Worm (Caenorhabditis elegans) whole organism, L4/young adult: ENCODE results near the gene sqst-2.
"Not testable (repeated sequence)": the region's sequence is repeated elsewhere in the genome, so short reads cannot be mapped to it uniquely, and the experiment has no call there.

Source experiments
- W03F9.2 ChIP-seq: fragments of 150-350 bp; optimal IDR thresholded peaks from 2 replicates; lab custom pipeline; 2014; ENCODE audit warnings: missing biosample characterization, missing genetic modification characterization
- dao-5 ChIP-seq: sonication (generic microtip); optimal IDR thresholded peaks from 2 replicates; lab custom pipeline; 2016; ENCODE audit warnings: missing genotype, missing genetic modification characterization, moderate library complexity, missing compliant biosample characterization
- him-1 ChIP-seq: sonication (generic microtip); optimal IDR thresholded peaks from 2 replicates; lab custom pipeline; 2016; ENCODE audit warnings: missing genotype, missing genetic modification reagents, missing genetic modification characterization, missing compliant biosample characterization

The sqst-2 gene

ce11 chrIV:7328918-7329317 lies at the start of gene sqst-2:
Gene sqst-2, minus strand, starts transcription at chrIV:7328975.
- TF ChIP-seq dao-5 (no peak), him-1 (tag; lab: Kevin White, UChicago) (no peak), W03F9.2 (tag; lab: Kevin White, UChicago) (no peak)

ce11 chrIV:7376511-7376910 lies 47.7 kb upstream of the sqst-2 start, which contains the start of gene T12B3.2:
Gene T12B3.2, plus strand, starts transcription at chrIV:7376811.
- TF ChIP-seq him-1 (tag; lab: Kevin White, UChicago) (no peak), W03F9.2 (tag; lab: Kevin White, UChicago) (no peak), dao-5 (no peak)

ce11 chrIV:7374847-7375246 lies 46.1 kb upstream of the sqst-2 start, which contains the start of gene T12B3.3:
Gene T12B3.3, plus strand, starts transcription at chrIV:7375147.
- TF ChIP-seq him-1 (tag; lab: Kevin White, UChicago); W03F9.2 (tag; lab: Kevin White, UChicago); dao-5: not testable (repeated sequence)

- not testable (repeated sequence) for TF ChIP-seq dao-5; him-1 (tag; lab: Kevin White, UChicago); W03F9.2 (tag; lab: Kevin White, UChicago)
These were observed 36.2 kb upstream of the sqst-2 start, which contains the start of gene Y40C5A.4 for ce11 chrIV:7365011-7365410. Gene Y40C5A.4, minus strand, starts transcription at chrIV:7365111.

ce11 chrIV:7346751-7347150 lies 18.0 kb upstream of the sqst-2 start, which contains the start of gene daf-42:
Gene daf-42, minus strand, starts transcription at chrIV:7346851.
- no peak for TF ChIP-seq W03F9.2 (tag; lab: Kevin White, UChicago)
- TF ChIP-seq dao-5: no peak
- no peak for TF ChIP-seq him-1 (tag; lab: Kevin White, UChicago)

ce11 chrIV:7344020-7344419 lies 15.2 kb upstream of the sqst-2 start:
- TF ChIP-seq W03F9.2 (tag; lab: Kevin White, UChicago) (no peak), dao-5 (no peak), him-1 (tag; lab: Kevin White, UChicago) (no peak)

ce11 chrIV:7342144-7342543 lies 13.4 kb upstream of the sqst-2 start:
- no peak for TF ChIP-seq him-1 (tag; lab: Kevin White, UChicago)
- TF ChIP-seq dao-5: no peak
- no peak for TF ChIP-seq W03F9.2 (tag; lab: Kevin White, UChicago)

ce11 chrIV:7339095-7339494 lies 10.3 kb upstream of the sqst-2 start:
- TF ChIP-seq dao-5: no peak
- TF ChIP-seq him-1 (tag; lab: Kevin White, UChicago): no peak

ce11 chrIV:7338042-7338441 lies 9.3 kb upstream of the sqst-2 start:
- no peak for TF ChIP-seq dao-5
- no peak for TF ChIP-seq W03F9.2 (tag; lab: Kevin White, UChicago)
- TF ChIP-seq him-1 (tag; lab: Kevin White, UChicago): no peak

ce11 chrIV:7332695-7333094 lies 3.9 kb upstream of the sqst-2 start, which contains the start of gene ocr-4:
Gene ocr-4, minus strand, starts transcription at chrIV:7332795.
- no peak for TF ChIP-seq dao-5
- no peak for TF ChIP-seq him-1 (tag; lab: Kevin White, UChicago)
- no peak for TF ChIP-seq W03F9.2 (tag; lab: Kevin White, UChicago)

ce11 chrIV:7326613-7327149 lies 2.1 kb downstream of the sqst-2 start, which contains the start of gene ifo-1:
Gene ifo-1, minus strand, starts transcription at chrIV:7326663.
- TF ChIP-seq him-1 (tag; lab: Kevin White, UChicago) (no peak), dao-5 (no peak), W03F9.2 (tag; lab: Kevin White, UChicago) (no peak)

- TF ChIP-seq him-1 (tag; lab: Kevin White, UChicago): no peak
- no peak for TF ChIP-seq dao-5
- TF ChIP-seq W03F9.2 (tag; lab: Kevin White, UChicago): no peak
These were observed 3.1 kb downstream of the sqst-2 start for ce11 chrIV:7325698-7326097.

ce11 chrIV:7324913-7325312 lies 3.9 kb downstream of the sqst-2 start:
- no peak for TF ChIP-seq dao-5
- no peak for TF ChIP-seq W03F9.2 (tag; lab: Kevin White, UChicago)
- TF ChIP-seq him-1 (tag; lab: Kevin White, UChicago): no peak

- TF ChIP-seq him-1 (tag; lab: Kevin White, UChicago) (no peak), W03F9.2 (tag; lab: Kevin White, UChicago) (no peak), dao-5 (no peak)
These were observed 4.9 kb downstream of the sqst-2 start for ce11 chrIV:7323904-7324303.

- TF ChIP-seq W03F9.2 (tag; lab: Kevin White, UChicago) (no peak), him-1 (tag; lab: Kevin White, UChicago) (no peak), dao-5 (no peak)
These were observed 8.1 kb downstream of the sqst-2 start for ce11 chrIV:7320688-7321087.
